Worm (Caenorhabditis elegans) whole organism, L1 larva: ENCODE results near the gene mxl-1.

ENCODE experiments used
- aha-1 ChIP-seq: fragments of 150-350 bp; optimal IDR thresholded peaks from 2 replicates; lab custom pipeline; 2014; ENCODE audit warnings: missing biosample characterization, missing genetic modification characterization
- alr-1 ChIP-seq: fragments of 200-800 bp; sonication (Bioruptor generic); optimal IDR thresholded peaks from 2 replicates; lab custom pipeline; 2018; ENCODE audit warnings: borderline replicate concordance, mild to moderate bottlenecking, missing genetic modification characterization, missing compliant biosample characterization
- ama-1 ChIP-seq: fragments of 150-350 bp; optimal IDR thresholded peaks from 2 replicates; lab custom pipeline; 2014
- efl-1 ChIP-seq, 4 experiments: fragments of 150-350 bp; optimal IDR thresholded peaks in 3 of 4; peaks in 1 of 4; 1 replicate in 1 of 4; 2 replicates in 3 of 4; lab custom pipeline; 2014; ENCODE audit warnings: missing biosample characterization in 2 of 4, missing genetic modification characterization in 2 of 4, missing genetic modification reagents in 2 of 4
- grh-1 ChIP-seq: fragments of 200-800 bp; sonication (Bioruptor generic); IDR thresholded peaks from 2 replicates; pipeline ENCODE4 v1.3.6; 2022; ENCODE audit warnings: missing genetic modification reagents, missing genetic modification characterization, missing compliant biosample characterization
- hlh-4 ChIP-seq: sonication (generic microtip); optimal IDR thresholded peaks from 2 replicates; lab custom pipeline; 2016; ENCODE audit warnings: mild to moderate bottlenecking, missing genetic modification characterization, missing compliant biosample characterization
- jun-1 ChIP-seq: fragments of 150-350 bp; optimal IDR thresholded peaks from 2 replicates; lab custom pipeline; 2014; ENCODE audit warnings: missing biosample characterization, missing genetic modification reagents, missing genetic modification characterization
- nhr-237 ChIP-seq: fragments of 150-350 bp; optimal IDR thresholded peaks from 2 replicates; lab custom pipeline; 2014; ENCODE audit warnings: missing biosample characterization, missing genetic modification characterization
- nhr-84 ChIP-seq: sonication (generic microtip); optimal IDR thresholded peaks from 2 replicates; lab custom pipeline; 2017; ENCODE audit warnings: missing biosample characterization, missing genetic modification characterization

- TF ChIP-seq efl-1 (optimal IDR thresholded peaks at IDR 0.05; lab: Kevin White, UChicago), result no peak
- TF ChIP-seq efl-1 (GFP tag; optimal IDR thresholded peaks at IDR 0.05 in 1 of 2; lab: Kevin White, UChicago), result no peak
- no peak for TF ChIP-seq grh-1 (GFP tag; lab: Robert Waterston, UW)
- no peak for TF ChIP-seq ama-1 (lab: Kevin White, UChicago)
- no peak for TF ChIP-seq nhr-84 (tag; lab: Kevin White, UChicago)
- TF ChIP-seq alr-1, result no peak
- TF ChIP-seq jun-1 (tag; lab: Kevin White, UChicago), result no peak
- no peak for TF ChIP-seq hlh-4 (tag; lab: Kevin White, UChicago)
- TF ChIP-seq nhr-237 (tag; lab: Kevin White, UChicago), result no peak
- TF ChIP-seq aha-1 (tag; lab: Kevin White, UChicago), result no peak
Observed at ce11 chrV:11258896-11259295, 14.3 kb downstream of the mxl-1 start, which contains the start of gene lgc-36.
